Fruit fly (Drosophila melanogaster) whole organism, wandering third instar larva: Measurements from ENCODE around the gene Bacc.

ENCODE experiments used
- CG32264 ChIP-seq: fragments of 200-800 bp; sonication (Bioruptor generic); optimal IDR thresholded peaks from 2 replicates; lab custom pipeline; 2016; ENCODE audit warnings: missing biosample characterization, missing genetic modification characterization
- CG9705 ChIP-seq: fragments of 200-800 bp; sonication (Bioruptor generic); optimal IDR thresholded peaks from 2 replicates; lab custom pipeline; 2018; ENCODE audit warnings: missing biosample characterization, mild to moderate bottlenecking, missing genetic modification characterization
- CrebA ChIP-seq: fragments of 200-800 bp; sonication (Bioruptor generic); optimal IDR thresholded peaks from 2 replicates; lab custom pipeline; 2016; ENCODE audit warnings: missing biosample characterization, mild to moderate bottlenecking, missing genetic modification characterization, borderline replicate concordance
- Dif ChIP-seq: fragments of 200-275, 200-300 bp; sonication (Bioruptor generic); optimal IDR thresholded peaks from 2 replicates; lab custom pipeline; 2018; ENCODE audit warnings: missing biosample characterization, missing genetic modification characterization; ENCODE audit not compliant: partially characterized antibody
- HLH106 ChIP-seq: fragments of 200-800 bp; optimal IDR thresholded peaks from 3 replicates; lab custom pipeline; 2019; ENCODE audit warnings: missing biosample characterization, mild to moderate bottlenecking, missing genetic modification characterization, moderate library complexity
- Hnf4 ChIP-seq: fragments of 200-800 bp; sonication (Bioruptor generic); optimal IDR thresholded peaks from 2 replicates; lab custom pipeline; 2016; ENCODE audit warnings: missing biosample characterization, mild to moderate bottlenecking, missing genetic modification characterization
- Hr78 ChIP-seq: fragments of >200 bp; optimal IDR thresholded peaks from 2 replicates; lab custom pipeline; 2017; ENCODE audit warnings: missing biosample characterization, missing genetic modification characterization
- Hr83 ChIP-seq: fragments of 200-300 bp; sonication (Bioruptor generic); optimal IDR thresholded peaks from 2 replicates; lab custom pipeline; 2016; ENCODE audit warnings: missing biosample characterization, mild to moderate bottlenecking, missing genetic modification characterization, moderate library complexity; ENCODE audit not compliant: poor library complexity, severe bottlenecking
- Jra ChIP-seq: sonication (Bioruptor generic); optimal IDR thresholded peaks from 2 replicates; lab custom pipeline; 2016; ENCODE audit warnings: missing biosample characterization, missing genetic modification characterization
- Mio ChIP-seq: sonication (Bioruptor generic); optimal IDR thresholded peaks from 2 replicates; lab custom pipeline; 2016; ENCODE audit warnings: missing biosample characterization, missing genetic modification characterization
- OdsH ChIP-seq: fragments of 200-800 bp; sonication (Bioruptor generic); optimal IDR thresholded peaks from 2 replicates; lab custom pipeline; 2016; ENCODE audit warnings: missing biosample characterization, mild to moderate bottlenecking, missing genetic modification characterization
- Rel ChIP-seq, 2 experiments: fragments of 200-800 bp; sonication (Bioruptor generic) in 1 of 2; optimal IDR thresholded peaks; 2 replicates in 1 of 2; 3 replicates in 1 of 2; lab custom pipeline; 2016 to 2019; ENCODE audit warnings: mild to moderate bottlenecking in 2 of 2, missing biosample characterization in 2 of 2, missing genetic modification characterization in 2 of 2, moderate library complexity in 1 of 2
- Sp1 ChIP-seq: fragments of 200-800 bp; sonication (Bioruptor generic); optimal IDR thresholded peaks from 3 replicates; lab custom pipeline; 2019; ENCODE audit warnings: missing biosample characterization, mild to moderate bottlenecking, missing genetic modification characterization, moderate library complexity
- br ChIP-seq: fragments of 200-800 bp; sonication (Bioruptor generic); optimal IDR thresholded peaks from 2 replicates; lab custom pipeline; 2016; ENCODE audit warnings: missing biosample characterization, missing genetic modification characterization
- brk ChIP-seq: fragments of 200-800 bp; sonication (Bioruptor generic); optimal IDR thresholded peaks from 2 replicates; lab custom pipeline; 2016; ENCODE audit warnings: missing biosample characterization, mild to moderate bottlenecking, missing genetic modification characterization
- dl ChIP-seq, 2 experiments: fragments of 175-275, 200-275 bp in 1 of 2; fragments of 200-275 bp in 1 of 2; sonication (Bioruptor generic); optimal IDR thresholded peaks; lab custom pipeline; 2018; ENCODE audit warnings: mild to moderate bottlenecking in 2 of 2, missing biosample characterization in 2 of 2, missing genetic modification characterization in 2 of 2, moderate library complexity in 2 of 2; ENCODE audit not compliant: partially characterized antibody in 2 of 2, insufficient read depth in 1 of 2
- dmrt93B ChIP-seq: fragments of 200-800 bp; sonication (Bioruptor generic); optimal IDR thresholded peaks from 2 replicates; lab custom pipeline; 2018; ENCODE audit warnings: missing biosample characterization, mild to moderate bottlenecking, missing genetic modification characterization
- dsf ChIP-seq: sonication (Bioruptor generic); optimal IDR thresholded peaks from 2 replicates; lab custom pipeline; 2016; ENCODE audit warnings: missing biosample characterization, missing genetic modification characterization, borderline replicate concordance
- ey ChIP-seq: fragments of 200-800 bp; sonication (Bioruptor generic); optimal IDR thresholded peaks from 2 replicates; lab custom pipeline; 2016; ENCODE audit warnings: missing biosample characterization, missing genetic modification characterization
- foxo ChIP-seq, 2 experiments: fragments of 200-800 bp; sonication (Bioruptor generic); optimal IDR thresholded peaks; 2 replicates in 1 of 2; 3 replicates in 1 of 2; lab custom pipeline; 2016 to 2017; ENCODE audit warnings: missing biosample characterization in 2 of 2, missing genetic modification characterization in 2 of 2
- fru ChIP-seq: fragments of 200-800 bp; sonication (Bioruptor generic); optimal IDR thresholded peaks from 3 replicates; lab custom pipeline; 2016; ENCODE audit warnings: missing biosample characterization, mild to moderate bottlenecking, missing genetic modification characterization
- h ChIP-seq: fragments of 200-800 bp; sonication (Bioruptor generic); optimal IDR thresholded peaks from 3 replicates; lab custom pipeline; 2016; ENCODE audit warnings: missing biosample characterization, mild to moderate bottlenecking, missing genetic modification characterization
- jim ChIP-seq: fragments of 175-275, 200-325 bp; sonication (Bioruptor generic); optimal IDR thresholded peaks from 2 replicates; lab custom pipeline; 2016; ENCODE audit warnings: missing biosample characterization, mild to moderate bottlenecking, missing genetic modification characterization
- lola ChIP-seq: fragments of >200 bp; optimal IDR thresholded peaks from 2 replicates; lab custom pipeline; 2017; ENCODE audit warnings: missing biosample characterization, missing genetic modification characterization
- pan ChIP-seq: fragments of >200 bp; optimal IDR thresholded peaks from 2 replicates; lab custom pipeline; 2017
- psq ChIP-seq: fragments of 200-800 bp; sonication (Bioruptor generic); optimal IDR thresholded peaks from 3 replicates; lab custom pipeline; 2017; ENCODE audit warnings: missing biosample characterization, mild to moderate bottlenecking, missing genetic modification characterization, moderate library complexity
- rgr ChIP-seq: fragments of 200-800 bp; sonication (Bioruptor generic); optimal IDR thresholded peaks from 3 replicates; lab custom pipeline; 2016; ENCODE audit warnings: missing biosample characterization, mild to moderate bottlenecking, missing genetic modification characterization
- sage ChIP-seq: fragments of 200-800 bp; sonication (Bioruptor generic); optimal IDR thresholded peaks from 2 replicates; lab custom pipeline; 2016; ENCODE audit warnings: missing biosample characterization, mild to moderate bottlenecking, missing genetic modification characterization
- sv ChIP-seq: fragments of 200-800 bp; sonication (Bioruptor generic); optimal IDR thresholded peaks from 3 replicates; lab custom pipeline; 2016; ENCODE audit warnings: missing biosample characterization, missing genetic modification characterization
- tai ChIP-seq: sonication (Bioruptor generic); optimal IDR thresholded peaks from 2 replicates; lab custom pipeline; 2016; ENCODE audit warnings: missing biosample characterization, missing genetic modification characterization
- usp ChIP-seq: fragments of >200 bp; optimal IDR thresholded peaks from 2 replicates; lab custom pipeline; 2017; ENCODE audit warnings: missing biosample characterization, missing genetic modification characterization
- woc ChIP-seq: sonication (Bioruptor generic); optimal IDR thresholded peaks from 2 replicates; lab custom pipeline; 2016; ENCODE audit warnings: missing biosample characterization, mild to moderate bottlenecking, missing genetic modification characterization

Gene Bacc

dm6 chr2L:2754437-2755322 is 2.4 kb downstream of the Bacc start:
- TF ChIP-seq Mio (GFP tag; lab: Kevin White, UChicago) (peak; percentile 34), dmrt93B (peak; percentile 51), dl (GFP tag; optimal IDR thresholded peaks at IDR 0.05; lab: Kevin White, UChicago; ENCODE audit: insufficient read depth in 1 of 2, partially characterized antibody in 2 of 2) (peak; percentile 70 to 82), HLH106 (tag; lab: Kevin White, UChicago) (peak; percentile 78), rgr (GFP tag; lab: Kevin White, UChicago) (peak; percentile 53), h (peak; percentile 57), Hr83 (peak; percentile 87), CrebA (GFP tag; lab: Kevin White, UChicago) (no peak), Sp1 (GFP tag; lab: Kevin White, UChicago) (peak; percentile 82), fru (GFP tag; lab: Kevin White, UChicago) (peak; percentile 81), CG9705 (GFP tag; lab: Kevin White, UChicago) (peak; percentile 54), foxo (GFP tag; optimal IDR thresholded peaks at IDR 0.05; lab: Kevin White, UChicago) (peak in 1 of 2 experiments; percentile 79), jim (GFP tag; lab: Kevin White, UChicago) (no peak), ey (peak; percentile 58), sage (GFP tag; lab: Kevin White, UChicago) (peak; percentile 21), OdsH (GFP tag; lab: Kevin White, UChicago) (peak; percentile 63), psq (GFP tag; lab: Kevin White, UChicago) (peak; percentile 53), CG32264 (no peak), br (GFP tag; lab: Kevin White, UChicago) (peak; percentile 61), Hr78 (no peak), Rel (GFP tag; optimal IDR thresholded peaks at IDR 0.05; lab: Kevin White, UChicago) (no peak), Rel (tag; optimal IDR thresholded peaks at IDR 0.05; lab: Kevin White, UChicago) (no peak), dsf (peak; percentile 38), tai (GFP tag; lab: Kevin White, UChicago) (no peak), Hnf4 (peak; percentile 31), sv (GFP tag; lab: Kevin White, UChicago) (peak; percentile 63), woc (GFP tag; lab: Kevin White, UChicago) (peak; percentile 17), Dif (GFP tag; lab: Kevin White, UChicago) (peak; percentile 89), usp (GFP tag; lab: Kevin White, UChicago) (no peak), Jra (GFP tag; lab: Kevin White, UChicago) (peak; percentile 6)

- TF ChIP-seq dmrt93B: no peak
- TF ChIP-seq foxo (GFP tag; optimal IDR thresholded peaks at IDR 0.05; lab: Kevin White, UChicago): no peak
- TF ChIP-seq Dif (GFP tag; lab: Kevin White, UChicago): peak; percentile 97
- no peak for TF ChIP-seq Jra (GFP tag; lab: Kevin White, UChicago)
- TF ChIP-seq Hr83: peak; percentile 42
- TF ChIP-seq ey: no peak
- TF ChIP-seq lola (GFP tag; lab: Kevin White, UChicago): no peak
- peak; percentile 97 for TF ChIP-seq dl (GFP tag; optimal IDR thresholded peaks at IDR 0.05; lab: Kevin White, UChicago; ENCODE audit: insufficient read depth in 1 of 2, partially characterized antibody in 2 of 2)
- TF ChIP-seq rgr (GFP tag; lab: Kevin White, UChicago): no peak
- no peak for TF ChIP-seq Mio (GFP tag; lab: Kevin White, UChicago)
- TF ChIP-seq sage (GFP tag; lab: Kevin White, UChicago): peak; percentile 71
- TF ChIP-seq pan (lab: Kevin White, UChicago): no peak
- no peak for TF ChIP-seq Hnf4
- TF ChIP-seq Rel (GFP tag; optimal IDR thresholded peaks at IDR 0.05; lab: Kevin White, UChicago): no peak
- TF ChIP-seq Rel (tag; optimal IDR thresholded peaks at IDR 0.05; lab: Kevin White, UChicago): no peak
- no peak for TF ChIP-seq sv (GFP tag; lab: Kevin White, UChicago)
- TF ChIP-seq usp (GFP tag; lab: Kevin White, UChicago): no peak
- TF ChIP-seq OdsH (GFP tag; lab: Kevin White, UChicago): no peak
- TF ChIP-seq h: peak; percentile 49
- no peak for TF ChIP-seq tai (GFP tag; lab: Kevin White, UChicago)
- no peak for TF ChIP-seq brk (GFP tag; lab: Kevin White, UChicago)
- peak; percentile 23 for TF ChIP-seq jim (GFP tag; lab: Kevin White, UChicago)
- TF ChIP-seq CG9705 (GFP tag; lab: Kevin White, UChicago): no peak
Measured at dm6 chr2L:2755323-2755695, 3.1 kb downstream of the Bacc start.
